Worm (Caenorhabditis elegans): ENCODE results near the gene tos-1.

ce11 chrV:9333316-9334048 is 10.5 kb downstream of the tos-1 start, which contains the start of gene acl-14:
- TF ChIP-seq W03F9.2 (tag; optimal IDR thresholded peaks at IDR 0.05) (no peak), dao-5 (tag; optimal IDR thresholded peaks at IDR 0.05) (no peak), him-1 (tag; optimal IDR thresholded peaks at IDR 0.05) (no peak)
